Fruit fly (Drosophila melanogaster) whole organism, wandering third instar larva: ENCODE measurements around the gene CG8051.

Source experiments
- HLH106 ChIP-seq: fragments of 200-800 bp; optimal IDR thresholded peaks from 3 replicates; lab custom pipeline; 2019; ENCODE audit warnings: missing biosample characterization, mild to moderate bottlenecking, missing genetic modification characterization, moderate library complexity
- OdsH ChIP-seq: fragments of 200-800 bp; sonication (Bioruptor generic); optimal IDR thresholded peaks from 2 replicates; lab custom pipeline; 2016; ENCODE audit warnings: missing biosample characterization, mild to moderate bottlenecking, missing genetic modification characterization
- br ChIP-seq: fragments of 200-800 bp; sonication (Bioruptor generic); optimal IDR thresholded peaks from 2 replicates; lab custom pipeline; 2016; ENCODE audit warnings: missing biosample characterization, missing genetic modification characterization
- ey ChIP-seq: fragments of 200-800 bp; sonication (Bioruptor generic); optimal IDR thresholded peaks from 2 replicates; lab custom pipeline; 2016; ENCODE audit warnings: missing biosample characterization, missing genetic modification characterization
- foxo ChIP-seq, 2 experiments: fragments of 200-800 bp; sonication (Bioruptor generic); optimal IDR thresholded peaks; 2 replicates in 1 of 2; 3 replicates in 1 of 2; lab custom pipeline; 2016 to 2017; ENCODE audit warnings: missing biosample characterization in 2 of 2, missing genetic modification characterization in 2 of 2
- fru ChIP-seq: fragments of 200-800 bp; sonication (Bioruptor generic); optimal IDR thresholded peaks from 3 replicates; lab custom pipeline; 2016; ENCODE audit warnings: missing biosample characterization, mild to moderate bottlenecking, missing genetic modification characterization
- h ChIP-seq: fragments of 200-800 bp; sonication (Bioruptor generic); optimal IDR thresholded peaks from 3 replicates; lab custom pipeline; 2016; ENCODE audit warnings: missing biosample characterization, mild to moderate bottlenecking, missing genetic modification characterization
- lola ChIP-seq: fragments of >200 bp; optimal IDR thresholded peaks from 2 replicates; lab custom pipeline; 2017; ENCODE audit warnings: missing biosample characterization, missing genetic modification characterization
- psq ChIP-seq: fragments of 200-800 bp; sonication (Bioruptor generic); optimal IDR thresholded peaks from 3 replicates; lab custom pipeline; 2017; ENCODE audit warnings: missing biosample characterization, mild to moderate bottlenecking, missing genetic modification characterization, moderate library complexity
- tai ChIP-seq: sonication (Bioruptor generic); optimal IDR thresholded peaks from 2 replicates; lab custom pipeline; 2016; ENCODE audit warnings: missing biosample characterization, missing genetic modification characterization

The CG8051 gene

dm6 chrX:19259802-19260695 is 47.7 kb downstream of the CG8051 start:
- TF ChIP-seq h (GFP tag; lab: Kevin White, UChicago) (no peak), fru (no peak), psq (GFP tag; lab: Kevin White, UChicago) (no peak), HLH106 (tag; lab: Kevin White, UChicago) (no peak), br (GFP tag; lab: Kevin White, UChicago) (no peak), lola (no peak), ey (no peak), tai (GFP tag; lab: Kevin White, UChicago) (no peak), OdsH (GFP tag; lab: Kevin White, UChicago) (no peak), foxo (GFP tag; optimal IDR thresholded peaks at IDR 0.05; lab: Kevin White, UChicago) (no peak)
